Worm (Caenorhabditis elegans) whole organism, mixed stage, embryonic: Measurements from ENCODE around the gene F46E10.3.

Experiments
- elt-1 ChIP-seq: sonication (generic microtip); optimal IDR thresholded peaks from 2 replicates; lab custom pipeline; 2017; ENCODE audit warnings: missing genetic modification characterization, mild to moderate bottlenecking, missing compliant biosample characterization, antibody characterized with exemption, moderate library complexity, borderline replicate concordance; ENCODE audit not compliant: insufficient read depth
- mls-2 ChIP-seq: sonication (generic microtip); optimal IDR thresholded peaks from 2 replicates; lab custom pipeline; 2016; ENCODE audit warnings: mild to moderate bottlenecking, missing genetic modification characterization, moderate library complexity, missing compliant biosample characterization
- snpc-4 ChIP-seq: fragments of 150-350 bp; optimal IDR thresholded peaks from 2 replicates; lab custom pipeline; 2014; ENCODE audit warnings: missing biosample characterization, missing genetic modification characterization
- ztf-11 ChIP-seq: fragments of 150-350 bp; optimal IDR thresholded peaks from 2 replicates; lab custom pipeline; 2014; ENCODE audit warnings: missing biosample characterization, missing genetic modification characterization

ce11 chrV:6559585-6559984, 41.5 kb downstream of the F46E10.3 start:
- TF ChIP-seq ztf-11 (tag; lab: Kevin White, UChicago) (no peak), snpc-4 (tag; lab: Kevin White, UChicago) (no peak), elt-1 (tag; lab: Kevin White, UChicago) (no peak), mls-2 (tag; lab: Kevin White, UChicago) (no peak)
